Worm (Caenorhabditis elegans) whole organism, mixed stage, embryonic: ENCODE data around the gene nhr-210.

Source experiments
- mab-5 ChIP-seq: fragments of 150-350 bp; optimal IDR thresholded peaks from 2 replicates; lab custom pipeline; 2014; ENCODE audit warnings: missing biosample characterization, missing genetic modification characterization
- nhr-237 ChIP-seq: fragments of 150-350 bp; optimal IDR thresholded peaks from 2 replicates; lab custom pipeline; 2014; ENCODE audit warnings: missing biosample characterization, missing genetic modification characterization
- snpc-4 ChIP-seq: fragments of 150-350 bp; optimal IDR thresholded peaks from 2 replicates; lab custom pipeline; 2014; ENCODE audit warnings: missing biosample characterization, missing genetic modification characterization
- unc-39 ChIP-seq: fragments of 150-350 bp; optimal IDR thresholded peaks from 2 replicates; lab custom pipeline; 2014; ENCODE audit warnings: missing biosample characterization, missing genetic modification characterization
- unc-62 ChIP-seq: fragments of 150-350 bp; optimal IDR thresholded peaks from 2 replicates; lab custom pipeline; 2014; ENCODE audit warnings: missing biosample characterization, missing genetic modification reagents, missing genetic modification characterization

DNA sequence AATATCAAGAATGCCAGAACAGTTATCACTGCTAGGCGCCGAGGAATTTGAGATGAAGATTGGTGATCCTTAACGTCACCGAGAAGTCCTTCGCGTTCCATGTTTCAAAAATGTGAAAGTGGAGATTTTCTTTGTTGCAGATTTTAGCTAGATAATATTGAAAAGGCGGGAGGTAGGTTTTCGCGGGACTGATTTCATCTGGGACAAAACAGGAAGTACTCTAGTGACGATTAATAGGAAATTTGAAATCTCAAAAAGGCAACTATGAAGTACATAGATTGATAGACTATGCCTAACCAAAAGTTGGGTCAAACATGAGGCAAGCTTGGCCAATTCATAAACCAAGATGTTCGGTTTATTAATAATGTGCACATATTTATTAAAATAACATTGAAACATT, 33.7 kb upstream of the nhr-210 start, which contains the start of gene C14C6.8:
- TF ChIP-seq mab-5 (tag; lab: Kevin White, UChicago) (no peak), unc-62 (no peak), snpc-4 (no peak), nhr-237 (tag; lab: Kevin White, UChicago) (no peak), unc-39 (tag; lab: Kevin White, UChicago) (no peak)
